Worm (Caenorhabditis elegans) whole organism, L3 larva: ENCODE data around the gene nhx-3.
A peak's percentile ranks its signal among the peaks of the same experiment; 100 is the strongest.

Experiments used
- R02D3.7 ChIP-seq: fragments of 150-350 bp; optimal IDR thresholded peaks from 2 replicates; lab custom pipeline; 2014; ENCODE audit warnings: missing biosample characterization, missing genetic modification characterization
- ceh-82 ChIP-seq: fragments of 150-350 bp; optimal IDR thresholded peaks from 2 replicates; lab custom pipeline; 2014; ENCODE audit warnings: missing biosample characterization, missing genetic modification characterization
- fos-1 ChIP-seq: fragments of 150-350 bp; optimal IDR thresholded peaks from 2 replicates; lab custom pipeline; 2014; ENCODE audit warnings: missing biosample characterization, missing genetic modification characterization
- lin-15B ChIP-seq: fragments of 150-350 bp; optimal IDR thresholded peaks from 2 replicates; lab custom pipeline; 2014; ENCODE audit warnings: missing biosample characterization, missing genetic modification characterization
- lsy-12 ChIP-seq: sonication (generic microtip); optimal IDR thresholded peaks from 2 replicates; lab custom pipeline; 2016; ENCODE audit warnings: mild to moderate bottlenecking, missing genetic modification characterization, missing compliant biosample characterization
- nhr-23 ChIP-seq: fragments of 150-350 bp; optimal IDR thresholded peaks from 2 replicates; lab custom pipeline; 2014; ENCODE audit warnings: missing biosample characterization, missing genetic modification reagents, missing genetic modification characterization
- pha-4 ChIP-seq: fragments of 150-350 bp; optimal IDR thresholded peaks from 2 replicates; lab custom pipeline; 2014; ENCODE audit warnings: missing biosample characterization, missing genetic modification reagents, missing genetic modification characterization
- ztf-11 ChIP-seq: fragments of 150-350 bp; optimal IDR thresholded peaks from 2 replicates; lab custom pipeline; 2014; ENCODE audit warnings: missing biosample characterization, missing genetic modification characterization

ce11 chrV:7587637-7588036, 42.3 kb upstream of the nhx-3 start, which contains the start of the genes F19F10.11 and C50E3.5:
- no peak for TF ChIP-seq ztf-11
- TF ChIP-seq fos-1 (tag; lab: Kevin White, UChicago), result no peak
- TF ChIP-seq lin-15B (tag; lab: Kevin White, UChicago), result peak; percentile 70
- no peak for TF ChIP-seq R02D3.7
- TF ChIP-seq ceh-82, result no peak
- no peak for TF ChIP-seq lsy-12 (tag; lab: Kevin White, UChicago)
- peak; percentile 79 for TF ChIP-seq pha-4 (tag; lab: Kevin White, UChicago)
- peak; percentile 43 for TF ChIP-seq nhr-23 (tag; lab: Kevin White, UChicago)
